Worm (Caenorhabditis elegans): Measurements from ENCODE around the gene AH6.17.

Gene AH6.17

DNA sequence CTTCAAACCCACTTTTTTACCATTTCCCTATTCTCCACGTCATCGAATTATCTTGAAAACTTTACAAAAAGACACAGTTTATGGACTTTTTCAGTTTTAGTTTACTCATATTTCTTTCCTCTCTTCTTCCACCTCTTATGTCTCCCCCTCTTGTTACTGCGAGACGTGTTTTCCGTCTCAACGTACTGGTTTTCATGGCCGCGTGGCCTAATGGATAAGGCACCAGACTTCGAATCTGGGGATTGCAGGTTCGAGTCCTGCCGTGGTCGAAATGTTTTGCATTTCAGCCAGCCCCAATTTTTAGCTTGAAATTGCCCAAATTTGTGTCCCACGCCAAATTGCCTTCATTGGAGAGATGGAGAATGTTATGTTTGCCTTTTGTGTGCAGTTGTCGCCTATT, 43.1 kb downstream of the AH6.17 start (continued):
- TF ChIP-seq lin-54 (GFP tag; optimal IDR thresholded peaks at IDR 0.05) (peak; percentile 48), F49E8.2 (tag; optimal IDR thresholded peaks at IDR 0.05; ENCODE audit: insufficient read depth) (peak; percentile 45), C17E4.6 (GFP tag; IDR thresholded peaks at IDR 0.05) (peak; percentile 49; the same call in 1 of the 2 replicates), unc-62 (GFP tag; optimal IDR thresholded peaks at IDR 0.05) (no peak), B0019.2 (GFP tag; conservative IDR thresholded peaks at IDR 0.05) (no peak), F57A8.1 (GFP tag; optimal IDR thresholded peaks at IDR 0.05) (peak; percentile 90), ceh-58 (GFP tag; IDR thresholded peaks at IDR 0.05) (0 out of 2 replicates have a peak, but pooled peaks have one; percentile 67), cebp-2 (GFP tag; IDR thresholded peaks at IDR 0.05) (peak; percentile 69; the same call in 1 of the 2 replicates), F37B4.10 (GFP tag; IDR thresholded peaks at IDR 0.05) (0 out of 2 replicates have a peak, but pooled peaks have one; percentile 35), akir-1 (GFP tag; optimal IDR thresholded peaks at IDR 0.05) (no peak), cebp-1 (GFP tag; IDR thresholded peaks at IDR 0.05) (no peak), cebp-1 (tag; optimal IDR thresholded peaks at IDR 0.05) (peak; percentile 73), snpc-1.1 (tag; optimal IDR thresholded peaks at IDR 0.05; ENCODE audit: insufficient read depth) (no peak), nfyb-1 (GFP tag; IDR thresholded peaks at IDR 0.05) (peak; percentile 87), T07F8.4 (tag; optimal IDR thresholded peaks at IDR 0.05) (peak; percentile 53), let-526 (GFP tag; IDR thresholded peaks at IDR 0.05) (no peak; the same call in 1 of the 2 replicates), B0261.1 (tag; optimal IDR thresholded peaks at IDR 0.05) (peak; percentile 93), hmg-1.2 (GFP tag; IDR thresholded peaks at IDR 0.05) (peak; percentile 72), lin-35 (GFP tag; optimal IDR thresholded peaks at IDR 0.05) (peak in 1 of 3 experiments; percentile 3), zim-3 (tag; optimal IDR thresholded peaks at IDR 0.05) (peak; percentile 87), hmg-20 (GFP tag; IDR thresholded peaks at IDR 0.05) (no peak), B0035.1 (tag; optimal IDR thresholded peaks at IDR 0.05) (peak; percentile 32), ceh-91 (GFP tag; IDR thresholded peaks at IDR 0.05) (no peak), D2030.7 (GFP tag; IDR thresholded peaks at IDR 0.05) (peak; percentile 67), nfya-2 (GFP tag; IDR thresholded peaks at IDR 0.05) (no peak), ztf-26 (tag; optimal IDR thresholded peaks at IDR 0.05) (no peak), aptf-2 (GFP tag; conservative IDR thresholded peaks at IDR 0.05) (0 out of 2 replicates have a peak, but pooled peaks have one; percentile 65), ZK185.1 (tag; optimal IDR thresholded peaks at IDR 0.05; ENCODE audit: poor library complexity, severe bottlenecking) (peak; percentile 56), dpff-1 (tag; optimal IDR thresholded peaks at IDR 0.05) (no peak), K11D2.4 (GFP tag; IDR thresholded peaks at IDR 0.05) (0 out of 2 replicates have a peak, but pooled peaks have one; percentile 55), zfh-2 (GFP tag; conservative IDR thresholded peaks at IDR 0.05) (no peak)

All from whole organism, young adult.